Worm (Caenorhabditis elegans): ENCODE measurements around the gene dhs-29.

DNA sequence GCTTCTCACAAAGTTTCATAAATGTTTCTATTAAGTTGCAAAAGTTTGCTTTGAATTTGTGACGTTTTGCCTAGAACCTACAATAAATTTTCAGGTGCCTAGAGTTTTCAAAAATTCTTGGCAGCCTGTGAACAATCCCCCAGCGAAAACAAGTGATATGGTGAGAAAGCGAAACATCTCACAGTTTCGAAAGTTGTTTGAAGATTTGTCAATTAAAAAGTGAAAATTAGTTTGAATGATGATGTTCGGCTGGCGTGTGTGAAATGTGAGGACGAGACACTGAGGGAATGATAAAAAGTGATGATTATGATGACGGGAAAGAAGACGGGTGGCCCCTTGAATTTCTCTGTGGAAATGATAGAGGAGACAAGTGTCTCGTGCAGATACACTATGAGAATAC is 25.9 kb downstream of the dhs-29 start:
- TF ChIP-seq repo-1 (tag; optimal IDR thresholded peaks at IDR 0.05) (no peak), dpff-1 (tag; optimal IDR thresholded peaks at IDR 0.05) (no peak), lir-1 (GFP tag; conservative IDR thresholded peaks at IDR 0.05) (no peak), unc-62 (GFP tag; optimal IDR thresholded peaks at IDR 0.05) (no peak), snpc-4 (GFP tag; optimal IDR thresholded peaks at IDR 0.05) (no peak), snpc-4 (tag; optimal IDR thresholded peaks at IDR 0.05) (no peak), aptf-2 (GFP tag; conservative IDR thresholded peaks at IDR 0.05) (no peak), efl-1 (GFP tag; optimal IDR thresholded peaks at IDR 0.05) (no peak), Y67H2A.10 (GFP tag; conservative IDR thresholded peaks at IDR 0.05) (no peak), ceh-79 (tag; optimal IDR thresholded peaks at IDR 0.05) (no peak), mcd-1 (GFP tag; IDR thresholded peaks at IDR 0.05) (no peak), egl-18 (GFP tag; IDR thresholded peaks at IDR 0.05) (no peak), ceh-27 (GFP tag; optimal IDR thresholded peaks at IDR 0.05) (no peak)
